Worm (Caenorhabditis elegans) whole organism, L1 larva: ENCODE results near the gene lhpp-1.
"Not testable (repeated sequence)": the region's sequence is repeated elsewhere in the genome, so short reads cannot be mapped to it uniquely, and the experiment has no call there.

ENCODE experiments used
- aly-2 ChIP-seq: fragments of 150-350 bp; optimal IDR thresholded peaks from 2 replicates; lab custom pipeline; 2014; ENCODE audit warnings: missing biosample characterization, missing genetic modification characterization
- ceh-82 ChIP-seq, 3 experiments: fragments of 150-350 bp in 1 of 3; sonication (generic microtip) in 2 of 3; optimal IDR thresholded peaks; 2 replicates each; lab custom pipeline; 2014 to 2017; ENCODE audit warnings: missing biosample characterization in 3 of 3, missing genetic modification characterization in 3 of 3
- pqm-1 ChIP-seq: sonication (generic microtip); optimal IDR thresholded peaks from 3 replicates; lab custom pipeline; 2017; ENCODE audit warnings: missing biosample characterization, missing genetic modification characterization

- TF ChIP-seq pqm-1; aly-2 (tag; lab: Kevin White, UChicago); ceh-82 (tag; optimal IDR thresholded peaks at IDR 0.05; lab: Kevin White, UChicago): not testable (repeated sequence)
Observed at ce11 chrV:12130688-12131087, 19.1 kb upstream of the lhpp-1 start, which contains the start of gene C27A7.6.
